Fruit fly (Drosophila melanogaster) whole organism, embryonic: ENCODE results near the gene CG45490.

Experiments used
- Atf3 ChIP-seq: fragments of 200-800 bp; sonication (Bioruptor generic); optimal IDR thresholded peaks from 3 replicates; lab custom pipeline; 2016; ENCODE audit warnings: missing biosample characterization, missing genetic modification characterization
- BtbVII ChIP-seq: fragments of 200-800 bp; sonication (Bioruptor generic); optimal IDR thresholded peaks from 3 replicates; lab custom pipeline; 2017; ENCODE audit warnings: missing biosample characterization, mild to moderate bottlenecking, missing genetic modification characterization
- CG10147 ChIP-seq: fragments of 200-800 bp; sonication (Bioruptor generic); optimal IDR thresholded peaks from 2 replicates; lab custom pipeline; 2019; ENCODE audit warnings: missing biosample characterization, mild to moderate bottlenecking, missing genetic modification characterization, moderate library complexity
- CG11247 ChIP-seq: fragments of 200-800 bp; sonication (Bioruptor generic); IDR thresholded peaks from 2 replicates; pipeline ENCODE4 v1.3.6; 2022; ENCODE audit warnings: missing biosample characterization, missing genetic modification characterization
- CG11398 ChIP-seq: fragments of 200-800 bp; sonication (Bioruptor generic); optimal IDR thresholded peaks from 2 replicates; lab custom pipeline; 2016; ENCODE audit warnings: missing biosample characterization, missing genetic modification characterization
- CG11456 ChIP-seq: fragments of 200-800 bp; sonication (Bioruptor generic); IDR thresholded peaks from 3 replicates; pipeline ENCODE4 v1.3.6; 2022; ENCODE audit warnings: missing biosample characterization, missing genetic modification characterization
- CG11695 ChIP-seq: fragments of 200-800 bp; sonication (Bioruptor generic); IDR thresholded peaks from 3 replicates; pipeline ENCODE4 v1.3.6; 2022; ENCODE audit warnings: missing biosample characterization, missing genetic modification characterization
- CG11723 ChIP-seq: fragments of 200-800 bp; sonication (Bioruptor generic); optimal IDR thresholded peaks from 2 replicates; lab custom pipeline; 2017; ENCODE audit warnings: missing biosample characterization, mild to moderate bottlenecking, missing genetic modification characterization
- CG12071 ChIP-seq: fragments of 200-800 bp; sonication (Bioruptor generic); optimal IDR thresholded peaks from 3 replicates; lab custom pipeline; 2018; ENCODE audit warnings: missing biosample characterization, mild to moderate bottlenecking, missing genetic modification characterization
- CG15479 ChIP-seq: fragments of 200-800 bp; sonication (Bioruptor generic); optimal IDR thresholded peaks from 3 replicates; lab custom pipeline; 2019; ENCODE audit warnings: missing biosample characterization, mild to moderate bottlenecking, missing genetic modification characterization, moderate library complexity
- CG1647 ChIP-seq: fragments of 200-800 bp; sonication (Bioruptor generic); optimal IDR thresholded peaks from 3 replicates; lab custom pipeline; 2016; ENCODE audit warnings: missing biosample characterization, missing genetic modification characterization
- CG16813 ChIP-seq: fragments of 200-800 bp; sonication (Bioruptor generic); IDR thresholded peaks from 3 replicates; pipeline ENCODE4 v1.3.6; 2022; ENCODE audit warnings: missing biosample characterization, missing genetic modification characterization; ENCODE audit not compliant: partially characterized antibody
- CG17612 ChIP-seq: fragments of 200-800 bp; sonication (Bioruptor generic); IDR thresholded peaks from 2 replicates; pipeline ENCODE4 v1.3.6; 2022; ENCODE audit warnings: missing biosample characterization, missing genetic modification characterization
- CG17829 ChIP-seq: fragments of 200-800 bp; optimal IDR thresholded peaks from 2 replicates; lab custom pipeline; 2019; ENCODE audit warnings: missing biosample characterization, mild to moderate bottlenecking, missing genetic modification characterization, moderate library complexity
- CG32532 ChIP-seq: fragments of 200-800 bp; sonication (Bioruptor generic); IDR thresholded peaks from 2 replicates; pipeline ENCODE4 v1.3.6; 2022; ENCODE audit warnings: missing biosample characterization, missing genetic modification characterization
- CG33213 ChIP-seq: fragments of 200-800 bp; sonication (Bioruptor generic); optimal IDR thresholded peaks from 3 replicates; lab custom pipeline; 2016; ENCODE audit warnings: missing biosample characterization, missing genetic modification characterization
- CG3995 ChIP-seq: fragments of 200-800 bp; sonication (Bioruptor generic); optimal IDR thresholded peaks from 3 replicates; lab custom pipeline; 2016; ENCODE audit warnings: missing biosample characterization, missing genetic modification characterization
- CG43689 ChIP-seq: fragments of 200-800 bp; sonication (Bioruptor generic); IDR thresholded peaks from 2 replicates; pipeline ENCODE4 v1.3.6; 2022; ENCODE audit warnings: missing biosample characterization, missing genetic modification characterization
- CG4730 ChIP-seq: fragments of 200-800 bp; sonication (Bioruptor generic); IDR thresholded peaks from 2 replicates; pipeline ENCODE4 v1.3.6; 2022; ENCODE audit warnings: missing biosample characterization, missing genetic modification characterization
- CG6175 ChIP-seq: fragments of 200-800 bp; sonication (Bioruptor generic); IDR thresholded peaks from 3 replicates; pipeline ENCODE4 v1.3.6; 2022; ENCODE audit warnings: missing biosample characterization, missing genetic modification characterization
- D19A ChIP-seq: fragments of 200-800 bp; optimal IDR thresholded peaks from 3 replicates; lab custom pipeline; 2019; ENCODE audit warnings: missing biosample characterization, mild to moderate bottlenecking, missing genetic modification characterization, moderate library complexity
- Dad ChIP-seq: fragments of 200-800 bp; sonication (Bioruptor generic); optimal IDR thresholded peaks from 3 replicates; lab custom pipeline; 2016; ENCODE audit warnings: missing biosample characterization, missing genetic modification characterization
- Dbx ChIP-seq: fragments of 200-800 bp; sonication (Bioruptor generic); IDR thresholded peaks from 3 replicates; pipeline ENCODE4 v1.3.6; 2022; ENCODE audit warnings: missing biosample characterization, missing genetic modification characterization
- Gsc ChIP-seq: fragments of 200-800 bp; sonication (Bioruptor generic); IDR thresholded peaks from 2 replicates; pipeline ENCODE4 v1.3.6; 2022; ENCODE audit warnings: missing biosample characterization, missing genetic modification characterization
- HLH3B ChIP-seq: fragments of 200-800 bp; sonication (Bioruptor generic); IDR thresholded peaks from 2 replicates; pipeline ENCODE4 v1.3.6; 2022; ENCODE audit warnings: missing biosample characterization, missing genetic modification characterization
- HLHmδ ChIP-seq: fragments of 200-800 bp; sonication (Bioruptor generic); optimal IDR thresholded peaks from 2 replicates; lab custom pipeline; 2018; ENCODE audit warnings: missing biosample characterization, mild to moderate bottlenecking, missing genetic modification characterization, moderate library complexity
- Hr39 ChIP-seq: fragments of >200 bp; optimal IDR thresholded peaks from 2 replicates; lab custom pipeline; 2017
- Kr ChIP-seq: fragments of 200-800 bp; sonication (Bioruptor generic); optimal IDR thresholded peaks from 2 replicates; lab custom pipeline; 2017; ENCODE audit warnings: missing biosample characterization, mild to moderate bottlenecking, missing genetic modification characterization
- Meics ChIP-seq: fragments of 200-800 bp; sonication (Bioruptor generic); optimal IDR thresholded peaks from 2 replicates; lab custom pipeline; 2017; ENCODE audit warnings: missing biosample characterization, mild to moderate bottlenecking, missing genetic modification characterization
- NfI ChIP-seq: fragments of 200-800 bp; sonication (Bioruptor generic); optimal IDR thresholded peaks from 3 replicates; lab custom pipeline; 2018; ENCODE audit warnings: missing biosample characterization, mild to moderate bottlenecking, missing genetic modification characterization, moderate library complexity
- Rfx ChIP-seq: fragments of 200-800 bp; sonication (Bioruptor generic); IDR thresholded peaks from 2 replicates; pipeline ENCODE4 v1.3.6; 2022; ENCODE audit warnings: missing biosample characterization, missing genetic modification characterization
- ac ChIP-seq: fragments of 200-800 bp; sonication (Bioruptor generic); optimal IDR thresholded peaks from 3 replicates; lab custom pipeline; 2017; ENCODE audit warnings: missing biosample characterization, mild to moderate bottlenecking, missing genetic modification characterization
- amos ChIP-seq: fragments of 200-800 bp; sonication (Bioruptor generic); IDR thresholded peaks from 2 replicates; pipeline ENCODE4 v1.3.6; 2022; ENCODE audit warnings: missing biosample characterization, missing genetic modification characterization; ENCODE audit not compliant: partially characterized antibody
- chif ChIP-seq, 2 experiments: fragments of 200-800 bp; sonication (Bioruptor generic); optimal IDR thresholded peaks; 3 replicates each; lab custom pipeline; 2016; ENCODE audit warnings: missing biosample characterization in 2 of 2, missing genetic modification characterization in 2 of 2
- chinmo ChIP-seq: fragments of 200-800 bp; sonication (Bioruptor generic); IDR thresholded peaks from 4 replicates; pipeline ENCODE4 v1.3.6; 2022; ENCODE audit warnings: missing biosample characterization, missing genetic modification characterization; ENCODE audit not compliant: partially characterized antibody
- ci ChIP-seq: fragments of 200-800 bp; sonication (Bioruptor generic); IDR thresholded peaks from 3 replicates; pipeline ENCODE4 v1.3.6; 2022; ENCODE audit warnings: missing biosample characterization, missing genetic modification characterization
- emc ChIP-seq: fragments of 200-800 bp; sonication (Bioruptor generic); optimal IDR thresholded peaks from 2 replicates; lab custom pipeline; 2016; ENCODE audit warnings: missing biosample characterization, missing genetic modification characterization
- gt ChIP-seq: fragments of 200-800 bp; sonication (Bioruptor generic); IDR thresholded peaks from 2 replicates; pipeline ENCODE4 v1.3.6; 2022; ENCODE audit warnings: missing biosample characterization, missing genetic modification characterization
- klu ChIP-seq: fragments of 200-800 bp; sonication (Bioruptor generic); IDR thresholded peaks from 2 replicates; pipeline ENCODE4 v1.3.6; 2022; ENCODE audit warnings: missing biosample characterization, missing genetic modification characterization
- luna ChIP-seq: fragments of 200-800 bp; sonication (Bioruptor generic); optimal IDR thresholded peaks from 2 replicates; lab custom pipeline; 2016; ENCODE audit warnings: missing biosample characterization, missing genetic modification characterization
- pan ChIP-seq, 4 experiments: fragments of >200 bp in 3 of 4; fragments of 200-800 bp in 1 of 4; sonication (Bioruptor generic) in 1 of 4; optimal IDR thresholded peaks in 3 of 4; IDR thresholded peaks in 1 of 4; 2 replicates each; pipeline versions ENCODE4 v1.3.6 to Lab custom; 2017 to 2022; ENCODE audit warnings: missing biosample characterization in 2 of 4, missing genetic modification characterization in 2 of 4, mixed read lengths in 1 of 4
- pb ChIP-seq: fragments of 200-800 bp; sonication (Bioruptor generic); optimal IDR thresholded peaks from 3 replicates; lab custom pipeline; 2016; ENCODE audit warnings: missing biosample characterization, missing genetic modification characterization
- pnt ChIP-seq: fragments of 200-800 bp; sonication (Bioruptor generic); optimal IDR thresholded peaks from 3 replicates; lab custom pipeline; 2016; ENCODE audit warnings: missing biosample characterization, missing genetic modification characterization
- salm ChIP-seq: fragments of 200-800 bp; sonication (Bioruptor generic); optimal IDR thresholded peaks from 2 replicates; lab custom pipeline; 2018; ENCODE audit warnings: missing biosample characterization, mild to moderate bottlenecking, missing genetic modification characterization
- shn ChIP-seq: fragments of 200-800 bp; sonication (Bioruptor generic); optimal IDR thresholded peaks from 3 replicates; lab custom pipeline; 2016; ENCODE audit warnings: missing biosample characterization, missing genetic modification characterization
- vvl ChIP-seq: fragments of 200-800 bp; sonication (Bioruptor generic); IDR thresholded peaks from 2 replicates; pipeline ENCODE4 v1.3.6; 2022; ENCODE audit warnings: missing biosample characterization, missing genetic modification characterization
- wdn ChIP-seq: fragments of 200-800 bp; sonication (Bioruptor generic); IDR thresholded peaks from 2 replicates; pipeline ENCODE4 v1.3.6; 2022; ENCODE audit warnings: missing biosample characterization, missing genetic modification characterization
- zen2 ChIP-seq: fragments of 200-800 bp; sonication (Bioruptor generic); IDR thresholded peaks from 3 replicates; pipeline ENCODE4 v1.3.6; 2022; ENCODE audit warnings: missing biosample characterization, missing genetic modification characterization; ENCODE audit not compliant: partially characterized antibody

The CG45490 gene

dm6 chrX:19886936-19887934 lies 46.9 kb downstream of the CG45490 start (continued):
- TF ChIP-seq CG12071 (GFP tag; lab: Kevin White, UChicago) (no peak), vvl (no peak; the same call in none of the 2 replicates), Hr39 (lab: Kevin White, UChicago) (no peak), salm (no peak), ac (GFP tag; lab: Kevin White, UChicago) (no peak), CG17829 (tag; lab: Kevin White, UChicago) (no peak), Dbx (GFP tag; lab: Robert Waterston, UW) (no peak; the same call in 2 of the 3 replicates), NfI (GFP tag; lab: Kevin White, UChicago) (no peak), CG6175 (GFP tag; lab: Robert Waterston, UW) (peak; percentile 57; the same call in 1 of the 3 replicates), BtbVII (GFP tag; lab: Kevin White, UChicago) (no peak), Kr (no peak), CG3995 (GFP tag; lab: Kevin White, UChicago) (no peak), CG11247 (GFP tag; lab: Robert Waterston, UW) (no peak), shn (GFP tag; lab: Kevin White, UChicago) (no peak), wdn (no peak), CG10147 (GFP tag; lab: Kevin White, UChicago) (no peak), HLH3B (GFP tag; lab: Robert Waterston, UW) (no peak), pan (optimal IDR thresholded peaks at IDR 0.05; lab: Kevin White, UChicago) (no peak), pan (GFP tag; optimal IDR thresholded peaks at IDR 0.05 in 1 of 2, IDR thresholded peaks at IDR 0.05 in 1 of 2) (peak in 1 of 2 experiments; percentile 17), CG33213 (GFP tag; lab: Kevin White, UChicago) (no peak), zen2 (GFP tag; lab: Robert Waterston, UW) (peak; percentile 47; the same call in 1 of the 3 replicates), klu (no peak), emc (no peak), CG15479 (GFP tag; lab: Kevin White, UChicago) (peak; percentile 68), CG4730 (GFP tag; lab: Robert Waterston, UW) (no peak), ci (GFP tag; lab: Robert Waterston, UW) (0 out of 3 replicates have a peak, but pooled peaks have one; percentile 46), chif (GFP tag; optimal IDR thresholded peaks at IDR 0.05; lab: Kevin White, UChicago) (no peak), Atf3 (GFP tag; lab: Kevin White, UChicago) (no peak), amos (peak; percentile 42; the same call in 1 of the 2 replicates), Dad (GFP tag; lab: Kevin White, UChicago) (no peak), pb (no peak), luna (GFP tag; lab: Kevin White, UChicago) (no peak), CG1647 (GFP tag; lab: Kevin White, UChicago) (no peak), D19A (tag; lab: Kevin White, UChicago) (no peak), Meics (GFP tag; lab: Kevin White, UChicago) (peak; percentile 13), HLHmδ (no peak), pnt (GFP tag; lab: Kevin White, UChicago) (no peak), Rfx (GFP tag; lab: Robert Waterston, UW) (peak; percentile 36; the same call in 1 of the 2 replicates), Gsc (GFP tag; lab: Robert Waterston, UW) (no peak), CG17612 (no peak), chinmo (peak; percentile 92), CG32532 (peak; percentile 46; the same call in 1 of the 2 replicates), CG11723 (GFP tag; lab: Kevin White, UChicago) (no peak), CG43689 (no peak), gt (GFP tag; lab: Robert Waterston, UW) (no peak), CG11398 (GFP tag; lab: Kevin White, UChicago) (no peak), CG11456 (GFP tag; lab: Robert Waterston, UW) (0 out of 3 replicates have a peak, but pooled peaks have one; percentile 22), CG11695 (no peak), CG16813 (peak; percentile 38; the same call in 1 of the 3 replicates)
